Worm (Caenorhabditis elegans) whole organism, midembryonic: Measurements from ENCODE around the gene twk-45.
A peak's percentile ranks its signal among the peaks of the same experiment; 100 is the strongest.

Source experiments
- T22C8.4 ChIP-seq: fragments of 200-800 bp; sonication (Bioruptor generic); IDR thresholded peaks from 2 replicates; pipeline ENCODE4 v1.3.6; 2022; ENCODE audit warnings: missing genetic modification characterization, missing compliant biosample characterization
- cog-1 ChIP-seq: sonication (generic microtip); optimal IDR thresholded peaks from 2 replicates; lab custom pipeline; 2016; ENCODE audit warnings: missing genetic modification characterization, missing compliant biosample characterization
- flt-1 ChIP-seq: fragments of 200-800 bp; sonication (Bioruptor generic); IDR thresholded peaks from 2 replicates; pipeline ENCODE4 v1.3.6; 2022; ENCODE audit warnings: missing genetic modification characterization, missing compliant biosample characterization
- klf-2 ChIP-seq: fragments of 200-800 bp; sonication (Bioruptor generic); conservative IDR thresholded peaks from 2 replicates; pipeline ENCODE4 v1.3.6; 2022; ENCODE audit warnings: missing genetic modification reagents, missing genetic modification characterization, missing compliant biosample characterization
- med-1 ChIP-seq: sonication (generic microtip); optimal IDR thresholded peaks from 2 replicates; lab custom pipeline; 2017; ENCODE audit warnings: missing genetic modification characterization, mild to moderate bottlenecking, missing compliant biosample characterization, antibody characterized with exemption, missing genetic modification reagents; ENCODE audit not compliant: insufficient read depth
- ref-1 ChIP-seq: fragments of 200-800 bp; sonication (Bioruptor generic); conservative IDR thresholded peaks from 2 replicates; pipeline ENCODE4 v1.3.6; 2022; ENCODE audit warnings: missing genetic modification reagents, missing genetic modification characterization, missing compliant biosample characterization
- tab-1 ChIP-seq: fragments of 200-800 bp; sonication (Bioruptor generic); IDR thresholded peaks from 2 replicates; pipeline ENCODE4 v1.3.6; 2022; ENCODE audit warnings: missing genetic modification characterization, missing compliant biosample characterization
- ztf-23 ChIP-seq: fragments of 200-800 bp; sonication (Bioruptor generic); IDR thresholded peaks from 2 replicates; pipeline ENCODE4 v1.3.6; 2022; ENCODE audit warnings: missing genetic modification reagents, missing genetic modification characterization, missing compliant biosample characterization
- ztf-29 ChIP-seq: fragments of 200-800 bp; sonication (Bioruptor generic); IDR thresholded peaks from 2 replicates; pipeline ENCODE4 v1.3.6; 2022; ENCODE audit warnings: missing genetic modification reagents, missing genetic modification characterization, missing compliant biosample characterization

twk-45 gene

ce11 chrIII:2760726-2761125 is 41.0 kb downstream of the twk-45 start, which contains the start of gene pho-9:
pho-9 (minus strand) TSS chrIII:2760816.
- TF ChIP-seq klf-2 (GFP tag; lab: Robert Waterston, UW) (no peak), flt-1 (GFP tag; lab: Robert Waterston, UW) (no peak), ztf-29 (GFP tag; lab: Robert Waterston, UW) (no peak), ref-1 (GFP tag; lab: Robert Waterston, UW) (no peak), tab-1 (GFP tag; lab: Robert Waterston, UW) (no peak), med-1 (GFP tag; lab: Kevin White, UChicago) (no peak), cog-1 (tag; lab: Kevin White, UChicago) (no peak), T22C8.4 (GFP tag; lab: Robert Waterston, UW) (no peak), ztf-23 (GFP tag; lab: Robert Waterston, UW) (no peak)

ce11 chrIII:2759308-2759707 is 42.4 kb downstream of the twk-45 start:
- TF ChIP-seq ztf-29 (GFP tag; lab: Robert Waterston, UW) (no peak), ref-1 (GFP tag; lab: Robert Waterston, UW) (no peak)

DNA sequence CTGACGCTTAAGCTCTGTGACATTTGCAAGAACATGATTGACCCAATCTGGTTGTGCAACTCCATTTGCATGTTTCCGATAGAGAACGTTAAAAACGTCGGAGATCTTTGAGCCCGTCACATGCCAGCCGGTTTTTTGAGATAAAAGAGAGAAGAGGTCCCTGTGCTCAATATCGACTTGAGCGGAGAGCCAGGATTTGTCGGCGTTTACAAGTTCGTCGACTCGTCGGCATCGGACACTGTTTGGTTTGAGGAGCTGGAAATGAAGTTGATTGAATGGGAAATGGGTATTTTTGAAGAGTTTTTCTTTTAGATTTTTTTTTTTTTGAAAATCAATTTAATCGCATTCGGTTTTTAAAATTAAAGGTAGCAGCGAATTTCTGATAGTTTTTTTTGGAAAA is 43.6 kb downstream of the twk-45 start:
- no peak for TF ChIP-seq med-1 (GFP tag; lab: Kevin White, UChicago)
- no peak for TF ChIP-seq ztf-29 (GFP tag; lab: Robert Waterston, UW)
- TF ChIP-seq flt-1 (GFP tag; lab: Robert Waterston, UW) = no peak
- TF ChIP-seq T22C8.4 (GFP tag; lab: Robert Waterston, UW) = no peak
- no peak for TF ChIP-seq ref-1 (GFP tag; lab: Robert Waterston, UW)
- TF ChIP-seq tab-1 (GFP tag; lab: Robert Waterston, UW) = no peak
- TF ChIP-seq ztf-23 (GFP tag; lab: Robert Waterston, UW) = no peak
- TF ChIP-seq klf-2 (GFP tag; lab: Robert Waterston, UW) = no peak

DNA sequence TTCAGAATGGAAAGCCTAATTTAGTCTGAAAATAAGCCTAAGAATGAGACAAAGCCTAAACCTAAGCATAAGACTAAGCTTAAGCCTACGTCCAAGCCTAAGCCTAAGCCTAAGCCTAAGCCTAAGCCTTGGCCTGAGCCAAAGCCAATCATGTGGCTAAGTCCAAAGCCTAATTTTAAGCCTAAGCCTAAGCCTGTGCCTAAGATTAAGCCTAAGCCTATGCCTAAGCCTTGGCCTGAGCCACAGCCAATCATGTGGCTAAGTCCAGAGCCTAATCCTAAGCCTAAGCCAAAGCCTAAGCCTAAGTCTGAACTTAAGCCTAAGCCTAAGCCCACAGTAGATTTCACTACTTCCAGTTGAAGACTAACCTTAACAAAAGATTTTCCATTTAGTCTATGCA is 44.2 kb downstream of the twk-45 start:
- TF ChIP-seq ref-1 (GFP tag; lab: Robert Waterston, UW) = no peak
- TF ChIP-seq tab-1 (GFP tag; lab: Robert Waterston, UW) = no peak
- no peak for TF ChIP-seq klf-2 (GFP tag; lab: Robert Waterston, UW)
- TF ChIP-seq cog-1 (tag; lab: Kevin White, UChicago) = no peak
- no peak for TF ChIP-seq ztf-23 (GFP tag; lab: Robert Waterston, UW)

ce11 chrIII:2756260-2756659 is 45.4 kb downstream of the twk-45 start, which contains the start of gene gldi-9:
gldi-9 (minus strand) TSS chrIII:2756360.
- TF ChIP-seq flt-1 (GFP tag; lab: Robert Waterston, UW) (0 out of 2 replicates have a peak, but pooled peaks have one; percentile 35), med-1 (GFP tag; lab: Kevin White, UChicago) (no peak), cog-1 (tag; lab: Kevin White, UChicago) (no peak)

- TF ChIP-seq ztf-23 (GFP tag; lab: Robert Waterston, UW) (no peak), ref-1 (GFP tag; lab: Robert Waterston, UW) (no peak), cog-1 (tag; lab: Kevin White, UChicago) (no peak), tab-1 (GFP tag; lab: Robert Waterston, UW) (no peak), ztf-29 (GFP tag; lab: Robert Waterston, UW) (no peak), med-1 (GFP tag; lab: Kevin White, UChicago) (no peak), klf-2 (GFP tag; lab: Robert Waterston, UW) (no peak), T22C8.4 (GFP tag; lab: Robert Waterston, UW) (no peak), flt-1 (GFP tag; lab: Robert Waterston, UW) (no peak)
Measured at ce11 chrIII:2746553-2746952, 55.1 kb downstream of the twk-45 start, which contains the start of gene Y71H2AM.14. Y71H2AM.14 (minus strand) TSS chrIII:2746653.
